Worm (Caenorhabditis elegans): ENCODE results near the gene rrc-1.

The rrc-1 gene

ce11 chrX:9862916-9863624 is 32.0 kb upstream of the rrc-1 start, which contains the start of the genes gst-36 and R07B1.5:
gst-36 (minus strand) TSS chrX:9862960.
R07B1.5 (plus strand) TSS chrX:9863580.
- TF ChIP-seq nhr-28 (tag; optimal IDR thresholded peaks at IDR 0.05) (peak; percentile 52), ZK546.5 (tag; optimal IDR thresholded peaks at IDR 0.05) (no peak), hlh-11 (tag; optimal IDR thresholded peaks at IDR 0.05) (peak; percentile 45), dve-1 (tag; optimal IDR thresholded peaks at IDR 0.05; ENCODE audit: insufficient read depth) (peak; percentile 33), F49E8.2 (tag; optimal IDR thresholded peaks at IDR 0.05; ENCODE audit: borderline replicate concordance) (no peak), hlh-30 (tag; optimal IDR thresholded peaks at IDR 0.05; ENCODE audit: insufficient read depth) (peak; percentile 3), dmd-6 (GFP tag; IDR thresholded peaks at IDR 0.05) (peak; percentile 15; the same call in 1 of the 2 replicates), mxl-2 (GFP tag; conservative IDR thresholded peaks at IDR 0.05) (0 out of 2 replicates have a peak, but pooled peaks have one; percentile 5), pqm-1 (tag; optimal IDR thresholded peaks at IDR 0.05) (peak; percentile 7), ceh-28 (tag; optimal IDR thresholded peaks at IDR 0.05) (no peak), php-3 (GFP tag; IDR thresholded peaks at IDR 0.05) (peak; percentile 29; the same call in 1 of the 2 replicates), daf-16 (GFP tag; optimal IDR thresholded peaks at IDR 0.05) (no peak), daf-16 (tag; optimal IDR thresholded peaks at IDR 0.05) (peak; percentile 80)

- TF ChIP-seq tra-1 (GFP tag; IDR thresholded peaks at IDR 0.05) (peak; percentile 74; the same call in 1 of the 2 replicates), F10B5.3 (tag; optimal IDR thresholded peaks at IDR 0.05) (no peak), nhr-25 (tag; optimal IDR thresholded peaks at IDR 0.05; ENCODE audit: borderline replicate concordance, insufficient read depth) (no peak), skn-1 (tag; optimal IDR thresholded peaks at IDR 0.05) (no peak), dve-1 (tag; optimal IDR thresholded peaks at IDR 0.05; ENCODE audit: insufficient read depth) (peak; percentile 83), nhr-6 (tag; optimal IDR thresholded peaks at IDR 0.05) (peak; percentile 8), daf-16 (GFP tag; optimal IDR thresholded peaks at IDR 0.05) (no peak), daf-16 (tag; optimal IDR thresholded peaks at IDR 0.05) (peak; percentile 74), nhr-28 (tag; optimal IDR thresholded peaks at IDR 0.05) (peak; percentile 92), dmd-6 (GFP tag; IDR thresholded peaks at IDR 0.05) (peak; percentile 76), nhr-77 (tag; optimal IDR thresholded peaks at IDR 0.05) (peak; percentile 17), spr-3 (GFP tag; optimal IDR thresholded peaks at IDR 0.05) (no peak), pqm-1 (tag; optimal IDR thresholded peaks at IDR 0.05) (peak; percentile 91), php-3 (GFP tag; IDR thresholded peaks at IDR 0.05) (peak; percentile 71), dpl-1 (GFP tag; optimal IDR thresholded peaks at IDR 0.05) (no peak), lin-15B (tag; optimal IDR thresholded peaks at IDR 0.05) (no peak), hlh-11 (tag; optimal IDR thresholded peaks at IDR 0.05) (peak; percentile 67), madf-9 (GFP tag; conservative IDR thresholded peaks at IDR 0.05) (no peak), T20F7.1 (GFP tag; optimal IDR thresholded peaks at IDR 0.05) (no peak), hlh-30 (tag; optimal IDR thresholded peaks at IDR 0.05; ENCODE audit: insufficient read depth) (peak; percentile 2)
These were observed 27.0 kb upstream of the rrc-1 start, which contains the start of gene scav-5 for ce11 chrX:9858069-9858468. scav-5 (plus strand) TSS chrX:9858365.

ce11 chrX:9856618-9857017 is 25.5 kb upstream of the rrc-1 start, which contains the start of gene R07B1.11:
R07B1.11 (plus strand) TSS chrX:9856918.
- no peak for TF ChIP-seq lsy-2 (tag; optimal IDR thresholded peaks at IDR 0.05)
- no peak for TF ChIP-seq Y105C5A.15 (GFP tag; IDR thresholded peaks at IDR 0.05)

- TF ChIP-seq zip-2 (tag; optimal IDR thresholded peaks at IDR 0.05) (no peak), ces-1 (GFP tag; optimal IDR thresholded peaks at IDR 0.05) (no peak), hlh-30 (tag; optimal IDR thresholded peaks at IDR 0.05; ENCODE audit: insufficient read depth) (no peak), saeg-2 (GFP tag; IDR thresholded peaks at IDR 0.05) (no peak), zag-1 (tag; optimal IDR thresholded peaks at IDR 0.05) (no peak), T26A8.4 (GFP tag; IDR thresholded peaks at IDR 0.05) (no peak), spr-1 (tag; optimal IDR thresholded peaks at IDR 0.05) (no peak), snpc-1.2 (GFP tag; IDR thresholded peaks at IDR 0.05) (no peak), egl-43 (GFP tag; IDR thresholded peaks at IDR 0.05) (no peak), spr-3 (GFP tag; optimal IDR thresholded peaks at IDR 0.05) (no peak), mdt-29 (GFP tag; IDR thresholded peaks at IDR 0.05) (no peak), madf-9 (GFP tag; conservative IDR thresholded peaks at IDR 0.05) (no peak), nhr-28 (tag; optimal IDR thresholded peaks at IDR 0.05) (peak; percentile 25), dpl-1 (GFP tag; optimal IDR thresholded peaks at IDR 0.05) (no peak), pha-4 (GFP tag; IDR thresholded peaks at IDR 0.05) (no peak), pha-4 (tag; optimal IDR thresholded peaks at IDR 0.05) (peak; percentile 89), dmd-6 (GFP tag; IDR thresholded peaks at IDR 0.05) (peak; percentile 49), ctbp-1 (GFP tag; IDR thresholded peaks at IDR 0.05) (no peak), dve-1 (tag; optimal IDR thresholded peaks at IDR 0.05; ENCODE audit: insufficient read depth) (peak; percentile 39), ceh-32 (tag; optimal IDR thresholded peaks at IDR 0.05; ENCODE audit: poor library complexity) (no peak), nhr-111 (GFP tag; optimal IDR thresholded peaks at IDR 0.05) (no peak), daf-19 (GFP tag; conservative IDR thresholded peaks at IDR 0.05) (no peak)
These were observed 20.8 kb upstream of the rrc-1 start, which contains the start of gene lec-7 for ce11 chrX:9851745-9852330. lec-7 (plus strand) TSS chrX:9852041.

All from whole organism, L4 larva.